Worm (Caenorhabditis elegans) whole organism, L3 larva: Measurements from ENCODE around the gene lin-15B.

ENCODE experiments used
- R02D3.7 ChIP-seq: fragments of 150-350 bp; optimal IDR thresholded peaks from 2 replicates; lab custom pipeline; 2014; ENCODE audit warnings: missing biosample characterization, missing genetic modification characterization
- ZK546.5 ChIP-seq: sonication (generic microtip); optimal IDR thresholded peaks from 2 replicates; lab custom pipeline; 2017; ENCODE audit warnings: missing biosample characterization, missing genetic modification characterization
- egl-27 ChIP-seq: sonication (generic microtip); optimal IDR thresholded peaks from 4 replicates; lab custom pipeline; 2017; ENCODE audit warnings: missing biosample characterization, missing genetic modification reagents, missing genetic modification characterization
- elt-3 ChIP-seq, 3 experiments: fragments of 150-350 bp in 1 of 3; sonication (generic microtip) in 2 of 3; optimal IDR thresholded peaks; 2 replicates in 2 of 3; 4 replicates in 1 of 3; lab custom pipeline; 2014 to 2017; ENCODE audit warnings: missing biosample characterization in 3 of 3, missing genetic modification characterization in 3 of 3
- fkh-10 ChIP-seq: sonication (generic microtip); optimal IDR thresholded peaks from 2 replicates; lab custom pipeline; 2017; ENCODE audit warnings: missing biosample characterization, missing genetic modification reagents, missing genetic modification characterization
- fos-1 ChIP-seq: fragments of 150-350 bp; optimal IDR thresholded peaks from 2 replicates; lab custom pipeline; 2014; ENCODE audit warnings: missing biosample characterization, missing genetic modification characterization
- lin-39 ChIP-seq: fragments of 150-350 bp; optimal IDR thresholded peaks from 2 replicates; lab custom pipeline; 2018; ENCODE audit warnings: missing biosample characterization, missing genetic modification reagents, missing genetic modification characterization
- mdl-1 ChIP-seq: fragments of 150-350 bp; optimal IDR thresholded peaks from 2 replicates; lab custom pipeline; 2014; ENCODE audit warnings: missing biosample characterization, missing genetic modification characterization
- nfya-1 ChIP-seq: sonication (generic microtip); optimal IDR thresholded peaks from 2 replicates; lab custom pipeline; 2017; ENCODE audit warnings: missing genetic modification characterization, mild to moderate bottlenecking, missing compliant biosample characterization, antibody characterized with exemption, moderate library complexity; ENCODE audit not compliant: insufficient read depth
- nhr-11 ChIP-seq: fragments of 150-350 bp; optimal IDR thresholded peaks from 2 replicates; lab custom pipeline; 2014; ENCODE audit warnings: missing biosample characterization, missing genetic modification characterization
- nhr-25 ChIP-seq: sonication (generic microtip); optimal IDR thresholded peaks from 2 replicates; lab custom pipeline; 2017; ENCODE audit warnings: missing biosample characterization, missing genetic modification characterization
- pqm-1 ChIP-seq: fragments of 150-350 bp; optimal IDR thresholded peaks from 2 replicates; lab custom pipeline; 2017; ENCODE audit warnings: missing biosample characterization, missing genetic modification characterization, inconsistent platforms
- sea-2 ChIP-seq: fragments of 150-350 bp; sonication (generic microtip); optimal IDR thresholded peaks from 4 replicates; lab custom pipeline; 2014; ENCODE audit warnings: missing biosample characterization, missing genetic modification reagents, missing genetic modification characterization
- ztf-11 ChIP-seq: fragments of 150-350 bp; optimal IDR thresholded peaks from 2 replicates; lab custom pipeline; 2014; ENCODE audit warnings: missing biosample characterization, missing genetic modification characterization

DNA sequence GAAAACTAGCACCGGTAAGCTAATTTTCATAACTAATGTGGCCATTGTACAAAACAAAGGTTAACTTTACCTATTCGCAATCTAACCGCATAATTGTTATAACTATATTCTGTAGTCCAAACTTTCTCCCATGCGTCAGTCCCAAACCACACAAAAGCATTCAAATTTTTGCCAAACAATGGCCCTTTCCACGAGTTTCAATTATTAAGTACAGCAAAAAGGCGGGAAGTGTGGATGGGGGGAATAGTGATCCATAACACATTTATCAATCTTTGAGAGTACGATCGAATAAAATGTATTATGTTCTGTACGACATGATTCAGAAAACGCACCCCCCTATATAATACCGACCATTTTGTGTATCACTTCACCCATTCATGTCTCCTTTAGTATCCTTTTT lies 7.6 kb upstream of the lin-15B start, which contains the start of gene ZK662.6:
- no peak for TF ChIP-seq ztf-11 (tag; lab: Kevin White, UChicago)
- no peak for TF ChIP-seq mdl-1 (tag; lab: Kevin White, UChicago)
- no peak for TF ChIP-seq ZK546.5
- TF ChIP-seq pqm-1 (tag; lab: Kevin White, UChicago): no peak
- TF ChIP-seq lin-39 (tag; lab: Kevin White, UChicago): no peak
- TF ChIP-seq fos-1 (tag; lab: Kevin White, UChicago): no peak
- TF ChIP-seq nhr-11 (tag; lab: Kevin White, UChicago): no peak
- no peak for TF ChIP-seq egl-27
- TF ChIP-seq elt-3 (tag; optimal IDR thresholded peaks at IDR 0.05; lab: Kevin White, UChicago): no peak
- TF ChIP-seq sea-2 (GFP tag; lab: Kevin White, UChicago): no peak
- TF ChIP-seq R02D3.7 (tag; lab: Kevin White, UChicago): no peak
- TF ChIP-seq fkh-10 (GFP tag; lab: Kevin White, UChicago): no peak
- no peak for TF ChIP-seq nfya-1 (tag; lab: Kevin White, UChicago)
- TF ChIP-seq nhr-25 (tag; lab: Kevin White, UChicago): no peak
